Worm (Caenorhabditis elegans): ENCODE measurements around the gene Y53F4B.24.

Gene Y53F4B.24

DNA sequence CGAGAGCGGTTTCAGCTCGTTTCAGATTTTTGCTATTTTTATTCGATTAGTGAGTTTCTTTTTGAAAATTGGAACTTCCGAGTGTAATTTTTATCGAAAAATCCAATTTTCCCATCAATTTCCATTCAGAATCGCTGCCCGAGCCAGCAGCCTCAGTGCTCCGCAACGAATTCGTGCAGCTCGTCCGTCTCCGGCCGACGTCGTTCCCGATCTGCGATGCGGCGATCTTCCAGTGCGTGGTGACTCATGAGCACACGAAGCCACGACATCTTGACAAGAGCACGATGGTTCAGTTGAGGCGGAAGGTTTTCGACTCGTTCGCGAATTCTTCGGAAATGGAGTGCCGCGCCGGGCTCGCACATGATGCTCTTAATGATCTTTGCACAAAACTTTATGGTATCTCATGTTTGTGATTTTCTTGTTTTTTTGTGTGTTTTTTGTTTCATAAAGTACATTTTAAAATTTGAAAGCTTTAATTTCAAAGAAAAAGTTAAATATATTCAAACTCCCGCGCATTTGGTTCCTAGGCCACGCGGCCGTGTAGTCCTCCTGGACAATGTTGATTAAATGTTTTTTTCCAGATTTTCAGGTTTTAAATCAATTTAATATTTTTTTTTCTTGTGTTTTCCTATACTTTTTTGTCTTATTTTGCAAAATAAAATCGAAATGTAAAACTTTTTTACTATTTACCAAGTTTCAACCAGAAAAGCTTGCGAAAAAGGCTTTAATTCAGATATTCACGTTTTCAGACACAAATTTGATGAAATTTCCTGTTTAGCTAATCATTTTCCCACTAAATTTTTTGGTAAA is 44.9 kb downstream of the Y53F4B.24 start (continued):
- TF ChIP-seq nhr-28 (tag; optimal IDR thresholded peaks at IDR 0.05): no peak

DNA sequence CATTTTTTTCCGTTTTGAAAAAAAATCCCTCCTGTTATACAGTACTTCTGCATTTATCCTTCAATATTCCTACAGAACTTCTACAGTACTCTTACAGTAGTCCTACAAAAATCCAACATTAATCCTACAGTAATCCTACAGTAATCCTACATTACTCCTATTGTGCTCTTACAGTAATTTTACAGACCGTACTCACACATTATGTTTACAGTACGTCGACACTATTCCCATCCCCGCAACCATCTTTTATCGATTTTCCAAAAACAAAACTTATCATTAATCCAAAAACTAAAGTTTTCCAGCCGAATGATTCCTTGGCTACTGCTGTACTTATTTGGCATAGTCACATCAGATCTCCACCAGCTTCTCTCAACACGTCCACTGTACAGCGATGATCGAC is 50.1 kb downstream of the Y53F4B.24 start, which contains the start of gene Y53F4B.20:
Gene Y53F4B.20, plus strand, starts transcription at position 301 of the 400 bp plus-strand sequence.
- TF ChIP-seq attf-4 (tag; optimal IDR thresholded peaks at IDR 0.05): no peak
- no peak for TF ChIP-seq lin-15B (tag; optimal IDR thresholded peaks at IDR 0.05)
- no peak for TF ChIP-seq egl-43 (GFP tag; IDR thresholded peaks at IDR 0.05)
- TF ChIP-seq nhr-28 (tag; optimal IDR thresholded peaks at IDR 0.05): no peak
- TF ChIP-seq daf-19 (GFP tag; conservative IDR thresholded peaks at IDR 0.05): no peak
- no peak for TF ChIP-seq dpl-1 (GFP tag; optimal IDR thresholded peaks at IDR 0.05)
- no peak for TF ChIP-seq ztf-7 (tag; optimal IDR thresholded peaks at IDR 0.05)
- TF ChIP-seq ceh-44 (GFP tag; IDR thresholded peaks at IDR 0.05): no peak
- TF ChIP-seq egl-27 (tag; optimal IDR thresholded peaks at IDR 0.05): no peak
- TF ChIP-seq lin-1 (GFP tag; IDR thresholded peaks at IDR 0.05): no peak
- TF ChIP-seq dmd-9 (GFP tag; IDR thresholded peaks at IDR 0.05): no peak
- no peak for TF ChIP-seq aly-2 (tag; optimal IDR thresholded peaks at IDR 0.05)
- TF ChIP-seq Y105C5A.15 (GFP tag; IDR thresholded peaks at IDR 0.05): no peak
- no peak for TF ChIP-seq dmd-8 (GFP tag; IDR thresholded peaks at IDR 0.05)
- TF ChIP-seq zip-2 (tag; optimal IDR thresholded peaks at IDR 0.05): no peak
- TF ChIP-seq mdt-29 (GFP tag; IDR thresholded peaks at IDR 0.05): no peak
- TF ChIP-seq spr-3 (GFP tag; optimal IDR thresholded peaks at IDR 0.05): no peak
- TF ChIP-seq zfp-2 (tag; optimal IDR thresholded peaks at IDR 0.05): no peak
- no peak for TF ChIP-seq dve-1 (tag; optimal IDR thresholded peaks at IDR 0.05; ENCODE audit: insufficient read depth)

Measured in whole organism, L4 larva.